Fruit fly (Drosophila melanogaster) whole organism, embryonic: ENCODE data around the gene Scox.
A peak's percentile ranks its signal among the peaks of the same experiment; 100 is the strongest.

Experiments
- B-H1 ChIP-seq: fragments of 200-800 bp; sonication (Bioruptor generic); IDR thresholded peaks from 3 replicates; pipeline ENCODE4 v1.3.6; 2022; ENCODE audit warnings: missing biosample characterization, missing genetic modification characterization
- BtbVII ChIP-seq: fragments of 200-800 bp; sonication (Bioruptor generic); optimal IDR thresholded peaks from 3 replicates; lab custom pipeline; 2017; ENCODE audit warnings: missing biosample characterization, mild to moderate bottlenecking, missing genetic modification characterization
- CG10147 ChIP-seq: fragments of 200-800 bp; sonication (Bioruptor generic); optimal IDR thresholded peaks from 2 replicates; lab custom pipeline; 2019; ENCODE audit warnings: missing biosample characterization, mild to moderate bottlenecking, missing genetic modification characterization, moderate library complexity
- CG1024 ChIP-seq: fragments of 200-800 bp; sonication (Bioruptor generic); IDR thresholded peaks from 2 replicates; pipeline ENCODE4 v1.3.6; 2022; ENCODE audit warnings: missing biosample characterization, missing genetic modification characterization
- CG12219 ChIP-seq: fragments of 200-800 bp; sonication (Bioruptor generic); optimal IDR thresholded peaks from 3 replicates; lab custom pipeline; 2018; ENCODE audit warnings: missing biosample characterization, mild to moderate bottlenecking, missing genetic modification characterization
- CG12236 ChIP-seq: fragments of 200-800 bp; sonication (Bioruptor generic); optimal IDR thresholded peaks from 2 replicates; lab custom pipeline; 2016; ENCODE audit warnings: missing biosample characterization, missing genetic modification characterization
- CG13123 ChIP-seq: fragments of 200-800 bp; sonication (Bioruptor generic); optimal IDR thresholded peaks from 2 replicates; lab custom pipeline; 2016; ENCODE audit warnings: missing biosample characterization, missing genetic modification characterization
- CG13287 ChIP-seq: fragments of 200-800 bp; sonication (Bioruptor generic); IDR thresholded peaks from 2 replicates; pipeline ENCODE4 v1.3.6; 2022; ENCODE audit warnings: missing biosample characterization, missing genetic modification characterization; ENCODE audit not compliant: partially characterized antibody
- CG14014 ChIP-seq: fragments of 200-800 bp; sonication (Bioruptor generic); IDR thresholded peaks from 2 replicates; pipeline ENCODE4 v1.3.6; 2022; ENCODE audit warnings: missing biosample characterization, missing genetic modification characterization
- CG14050 ChIP-seq: fragments of 200-800 bp; sonication (Bioruptor generic); IDR thresholded peaks from 3 replicates; pipeline ENCODE4 v1.3.6; 2022; ENCODE audit warnings: missing biosample characterization, missing genetic modification characterization
- CG14860 ChIP-seq: fragments of 200-800 bp; sonication (Bioruptor generic); IDR thresholded peaks from 3 replicates; pipeline ENCODE4 v1.3.6; 2022; ENCODE audit warnings: missing biosample characterization, missing genetic modification characterization; ENCODE audit not compliant: partially characterized antibody
- CG1602 ChIP-seq: fragments of 200-800 bp; sonication (Bioruptor generic); optimal IDR thresholded peaks from 3 replicates; lab custom pipeline; 2016; ENCODE audit warnings: missing biosample characterization, missing genetic modification characterization
- CG2120 ChIP-seq: fragments of 200-800 bp; sonication (Bioruptor generic); optimal IDR thresholded peaks from 3 replicates; lab custom pipeline; 2016; ENCODE audit warnings: missing biosample characterization, missing genetic modification characterization
- CG2678 ChIP-seq: fragments of 200-800 bp; sonication (Bioruptor generic); optimal IDR thresholded peaks from 3 replicates; lab custom pipeline; 2019; ENCODE audit warnings: missing biosample characterization, mild to moderate bottlenecking, missing genetic modification characterization, moderate library complexity
- CG2875 ChIP-seq: fragments of 200-800 bp; sonication (Bioruptor generic); optimal IDR thresholded peaks from 2 replicates; lab custom pipeline; 2017; ENCODE audit warnings: missing biosample characterization, mild to moderate bottlenecking, missing genetic modification characterization, missing genetic modification reagents
- CG31441 ChIP-seq: fragments of 200-800 bp; sonication (Bioruptor generic); IDR thresholded peaks from 2 replicates; pipeline ENCODE4 v1.3.6; 2022; ENCODE audit warnings: missing biosample characterization, missing genetic modification characterization
- CG33557 ChIP-seq: fragments of 200-800 bp; sonication (Bioruptor generic); optimal IDR thresholded peaks from 2 replicates; lab custom pipeline; 2019; ENCODE audit warnings: missing biosample characterization, mild to moderate bottlenecking, missing genetic modification characterization, moderate library complexity
- CG34376 ChIP-seq: fragments of 200-800 bp; sonication (Bioruptor generic); optimal IDR thresholded peaks from 2 replicates; lab custom pipeline; 2018; ENCODE audit warnings: missing biosample characterization, mild to moderate bottlenecking, missing genetic modification characterization
- CG4730 ChIP-seq: fragments of 200-800 bp; sonication (Bioruptor generic); IDR thresholded peaks from 2 replicates; pipeline ENCODE4 v1.3.6; 2022; ENCODE audit warnings: missing biosample characterization, missing genetic modification characterization
- CG7987 ChIP-seq: fragments of 200-800 bp; sonication (Bioruptor generic); optimal IDR thresholded peaks from 2 replicates; lab custom pipeline; 2018; ENCODE audit warnings: missing biosample characterization, mild to moderate bottlenecking, missing genetic modification characterization, moderate library complexity
- CG8089 ChIP-seq: fragments of 200-800 bp; sonication (Bioruptor generic); optimal IDR thresholded peaks from 3 replicates; lab custom pipeline; 2016; ENCODE audit warnings: missing biosample characterization, missing genetic modification characterization
- CG8359 ChIP-seq: fragments of 200-800 bp; sonication (Bioruptor generic); optimal IDR thresholded peaks from 2 replicates; lab custom pipeline; 2017; ENCODE audit warnings: missing biosample characterization, mild to moderate bottlenecking, missing genetic modification characterization, borderline replicate concordance
- CG8924 ChIP-seq: fragments of 200-800 bp; optimal IDR thresholded peaks from 3 replicates; lab custom pipeline; 2019; ENCODE audit warnings: missing biosample characterization, mild to moderate bottlenecking, missing genetic modification characterization, moderate library complexity
- CHES-1-like ChIP-seq: fragments of 200-800 bp; sonication (Bioruptor generic); optimal IDR thresholded peaks from 2 replicates; lab custom pipeline; 2016; ENCODE audit warnings: missing biosample characterization, missing genetic modification characterization
- Ets65A ChIP-seq: fragments of 200-800 bp; sonication (Bioruptor generic); peaks from one replicate; lab custom pipeline; 2016; ENCODE audit warnings: missing biosample characterization, missing genetic modification characterization
- H2.0 ChIP-seq: fragments of 200-800 bp; sonication (Bioruptor generic); IDR thresholded peaks from 2 replicates; pipeline ENCODE4 v1.3.6; 2022; ENCODE audit warnings: missing biosample characterization, missing genetic modification characterization
- MTF-1 ChIP-seq: fragments of 200-800 bp; sonication (Bioruptor generic); optimal IDR thresholded peaks from 2 replicates; lab custom pipeline; 2018; ENCODE audit warnings: missing biosample characterization, mild to moderate bottlenecking, missing genetic modification characterization, borderline replicate concordance
- Mad ChIP-seq: fragments of 200-800 bp; sonication (Bioruptor generic); optimal IDR thresholded peaks from 2 replicates; lab custom pipeline; 2016; ENCODE audit warnings: missing biosample characterization, missing genetic modification characterization
- Max ChIP-seq: fragments of 200-800 bp; sonication (Bioruptor generic); optimal IDR thresholded peaks from 2 replicates; lab custom pipeline; 2016; ENCODE audit warnings: missing biosample characterization, mild to moderate bottlenecking, missing genetic modification characterization
- Mes4 ChIP-seq: fragments of 200-800 bp; sonication (Bioruptor generic); optimal IDR thresholded peaks from 2 replicates; lab custom pipeline; 2016; ENCODE audit warnings: missing biosample characterization, missing genetic modification characterization
- Sry-δ ChIP-seq: fragments of 200-800 bp; sonication (Bioruptor generic); optimal IDR thresholded peaks from 2 replicates; lab custom pipeline; 2016; ENCODE audit warnings: missing biosample characterization, missing genetic modification characterization
- YL-1 ChIP-seq: fragments of 200-800 bp; sonication (Bioruptor generic); optimal IDR thresholded peaks from 3 replicates; lab custom pipeline; 2017; ENCODE audit warnings: missing biosample characterization, mild to moderate bottlenecking, missing genetic modification characterization
- bab2 ChIP-seq: fragments of 200-800 bp; sonication (Bioruptor generic); optimal IDR thresholded peaks from 2 replicates; lab custom pipeline; 2016; ENCODE audit warnings: missing biosample characterization, missing genetic modification characterization
- bigmax ChIP-seq: fragments of 200-800 bp; sonication (Bioruptor generic); optimal IDR thresholded peaks from 2 replicates; lab custom pipeline; 2018; ENCODE audit warnings: missing biosample characterization, mild to moderate bottlenecking, missing genetic modification characterization
- caup ChIP-seq: fragments of 200-800 bp; sonication (Bioruptor generic); optimal IDR thresholded peaks from 3 replicates; lab custom pipeline; 2017; ENCODE audit warnings: missing biosample characterization, mild to moderate bottlenecking, missing genetic modification characterization, moderate library complexity; ENCODE audit not compliant: severe bottlenecking
- chinmo ChIP-seq: fragments of 200-800 bp; sonication (Bioruptor generic); IDR thresholded peaks from 4 replicates; pipeline ENCODE4 v1.3.6; 2022; ENCODE audit warnings: missing biosample characterization, missing genetic modification characterization; ENCODE audit not compliant: partially characterized antibody
- chm ChIP-seq: fragments of 200-800 bp; sonication (Bioruptor generic); IDR thresholded peaks from 2 replicates; pipeline ENCODE4 v1.3.6; 2022; ENCODE audit warnings: missing biosample characterization, missing genetic modification characterization
- dimm ChIP-seq: fragments of 200-800 bp; sonication (Bioruptor generic); IDR thresholded peaks from 2 replicates; pipeline ENCODE4 v1.3.6; 2022; ENCODE audit warnings: missing biosample characterization, missing genetic modification characterization
- dmrt99B ChIP-seq: fragments of 200-800 bp; sonication (Bioruptor generic); optimal IDR thresholded peaks from 2 replicates; lab custom pipeline; 2018; ENCODE audit warnings: missing biosample characterization, mild to moderate bottlenecking, missing genetic modification characterization, moderate library complexity
- fd96Cb ChIP-seq: fragments of 200-800 bp; sonication (Bioruptor generic); optimal IDR thresholded peaks from 2 replicates; lab custom pipeline; 2018; ENCODE audit warnings: missing biosample characterization, mild to moderate bottlenecking, missing genetic modification characterization, moderate library complexity
- mirr ChIP-seq: fragments of 200-800 bp; sonication (Bioruptor generic); optimal IDR thresholded peaks from 3 replicates; lab custom pipeline; 2018; ENCODE audit warnings: missing biosample characterization, mild to moderate bottlenecking, missing genetic modification characterization
- nau ChIP-seq: fragments of 200-800 bp; sonication (Bioruptor generic); optimal IDR thresholded peaks from 3 replicates; lab custom pipeline; 2017; ENCODE audit warnings: missing biosample characterization, mild to moderate bottlenecking, missing genetic modification characterization, missing genetic modification reagents
- p53 ChIP-seq: fragments of 200-800 bp; sonication (Bioruptor generic); optimal IDR thresholded peaks from 2 replicates; lab custom pipeline; 2016; ENCODE audit warnings: missing biosample characterization, missing genetic modification characterization
- prd ChIP-seq, 3 experiments: fragments of >200 bp in 2 of 3; fragments of 200-800 bp in 1 of 3; sonication (Bioruptor generic) in 1 of 3; optimal IDR thresholded peaks in 2 of 3; IDR thresholded peaks in 1 of 3; 2 replicates in 2 of 3; 3 replicates in 1 of 3; pipeline versions ENCODE4 v1.3.6 to Lab custom; 2017 to 2022; ENCODE audit warnings: missing biosample characterization in 1 of 3, missing genetic modification characterization in 1 of 3
- sob ChIP-seq: fragments of 200-800 bp; sonication (Bioruptor generic); IDR thresholded peaks from 2 replicates; pipeline ENCODE4 v1.3.6; 2022; ENCODE audit warnings: missing biosample characterization, missing genetic modification characterization
- stwl ChIP-seq: fragments of 200-800 bp; sonication (Bioruptor generic); optimal IDR thresholded peaks from 3 replicates; lab custom pipeline; 2018; ENCODE audit warnings: missing biosample characterization, mild to moderate bottlenecking, missing genetic modification characterization, moderate library complexity
- tup ChIP-seq: fragments of 200-800 bp; sonication (Bioruptor generic); optimal IDR thresholded peaks from 2 replicates; lab custom pipeline; 2016; ENCODE audit warnings: missing biosample characterization, mild to moderate bottlenecking, missing genetic modification characterization, moderate library complexity
- tx ChIP-seq: fragments of 200-800 bp; sonication (Bioruptor generic); optimal IDR thresholded peaks from 2 replicates; lab custom pipeline; 2016; ENCODE audit warnings: missing biosample characterization, missing genetic modification characterization
- z ChIP-seq: fragments of 200-800 bp; sonication (Bioruptor generic); IDR thresholded peaks from 3 replicates; pipeline ENCODE4 v1.3.6; 2022; ENCODE audit warnings: missing biosample characterization, missing genetic modification characterization
- zf30C ChIP-seq: fragments of 200-800 bp; sonication (Bioruptor generic); optimal IDR thresholded peaks from 3 replicates; lab custom pipeline; 2018; ENCODE audit warnings: missing biosample characterization, mild to moderate bottlenecking, missing genetic modification characterization

Gene Scox

DNA sequence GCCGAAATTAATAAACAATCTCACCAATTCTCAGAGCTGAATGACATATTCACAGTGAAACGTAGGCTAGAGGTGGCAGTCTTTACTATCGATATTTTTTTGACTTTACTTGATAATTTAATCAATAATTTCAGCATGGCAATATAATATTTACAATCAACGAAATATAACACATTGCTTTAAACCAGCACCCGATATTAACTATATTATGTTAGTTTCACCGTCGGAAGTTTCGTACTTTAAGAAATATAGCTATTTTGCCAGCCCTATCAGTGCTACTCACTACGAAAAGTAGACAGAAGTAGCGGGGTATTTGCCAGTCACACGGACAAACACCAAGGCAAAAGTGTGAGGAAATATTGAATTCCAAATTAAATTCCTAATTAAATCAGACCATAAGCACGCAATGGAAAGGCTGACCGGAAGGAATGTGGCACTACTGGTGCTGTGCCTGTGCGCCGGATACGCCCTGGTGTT lies 42.1 kb upstream of the Scox start, which contains the start of the genes CG31917, Tfb5 and SelT (continued):
- TF ChIP-seq z (GFP tag; lab: Robert Waterston, UW) (no peak), YL-1 (peak; percentile 73), BtbVII (GFP tag; lab: Kevin White, UChicago) (no peak), Mad (peak; percentile 40), Mes4 (GFP tag; lab: Kevin White, UChicago) (no peak), CG14050 (GFP tag; lab: Robert Waterston, UW) (no peak), nau (no peak), sob (GFP tag; lab: Robert Waterston, UW) (peak; percentile 32; the same call in 1 of the 2 replicates), CG12219 (peak; percentile 11), CG14860 (GFP tag; lab: Robert Waterston, UW) (0 out of 3 replicates have a peak, but pooled peaks have one; percentile 42), dmrt99B (no peak), MTF-1 (GFP tag; lab: Kevin White, UChicago) (no peak), Ets65A (peak; percentile 94), CHES-1-like (GFP tag; lab: Kevin White, UChicago) (peak; percentile 71), CG14014 (no peak), CG33557 (GFP tag; lab: Kevin White, UChicago) (peak; percentile 56), CG34376 (GFP tag; lab: Kevin White, UChicago) (peak; percentile 3), CG1602 (GFP tag; lab: Kevin White, UChicago) (peak; percentile 55), chm (GFP tag; lab: Robert Waterston, UW) (no peak), H2.0 (GFP tag; lab: Robert Waterston, UW) (no peak), CG8089 (no peak), chinmo (no peak), CG1024 (GFP tag; lab: Robert Waterston, UW) (peak; percentile 34; the same call in 1 of the 2 replicates), tx (GFP tag; lab: Kevin White, UChicago) (peak; percentile 47), fd96Cb (tag; lab: Kevin White, UChicago) (peak; percentile 15), tup (GFP tag; lab: Kevin White, UChicago) (no peak), zf30C (GFP tag; lab: Kevin White, UChicago) (no peak), prd (optimal IDR thresholded peaks at IDR 0.05; lab: Kevin White, UChicago) (no peak), prd (GFP tag; IDR thresholded peaks at IDR 0.05; lab: Robert Waterston, UW) (peak; percentile 55; the same call in 2 of the 3 replicates), CG2678 (tag; lab: Kevin White, UChicago) (no peak), dimm (GFP tag; lab: Robert Waterston, UW) (no peak), bigmax (GFP tag; lab: Kevin White, UChicago) (no peak), CG2120 (peak; percentile 85), Sry-δ (GFP tag; lab: Kevin White, UChicago) (peak; percentile 91), Max (GFP tag; lab: Kevin White, UChicago) (peak; percentile 59), CG10147 (GFP tag; lab: Kevin White, UChicago) (no peak), CG8359 (GFP tag; lab: Kevin White, UChicago) (no peak), caup (no peak), CG13287 (GFP tag; lab: Robert Waterston, UW) (peak; percentile 85), p53 (no peak), mirr (GFP tag; lab: Kevin White, UChicago) (no peak), CG13123 (GFP tag; lab: Kevin White, UChicago) (no peak), CG7987 (GFP tag; lab: Kevin White, UChicago) (no peak), CG4730 (GFP tag; lab: Robert Waterston, UW) (no peak), CG2875 (GFP tag; lab: Kevin White, UChicago) (no peak), CG8924 (peak; percentile 62), stwl (tag; lab: Kevin White, UChicago) (peak; percentile 49), B-H1 (GFP tag; lab: Robert Waterston, UW) (no peak), CG12236 (GFP tag; lab: Kevin White, UChicago) (no peak), bab2 (GFP tag; lab: Kevin White, UChicago) (peak; percentile 70), CG31441 (GFP tag; lab: Robert Waterston, UW) (no peak)
